Worm (Caenorhabditis elegans) whole organism, L3 larva: ENCODE data around the gene F01D5.7.

Source experiments
- ZK546.5 ChIP-seq: sonication (generic microtip); optimal IDR thresholded peaks from 2 replicates; lab custom pipeline; 2017; ENCODE audit warnings: missing biosample characterization, missing genetic modification characterization
- aly-2 ChIP-seq: fragments of 150-350 bp; optimal IDR thresholded peaks from 2 replicates; lab custom pipeline; 2014; ENCODE audit warnings: missing biosample characterization, missing genetic modification characterization
- ama-1 ChIP-seq: fragments of 150-350 bp; optimal IDR thresholded peaks from 2 replicates; lab custom pipeline; 2018
- ceh-16 ChIP-seq: sonication (generic microtip); optimal IDR thresholded peaks from 2 replicates; lab custom pipeline; 2017; ENCODE audit warnings: missing biosample characterization, missing genetic modification characterization
- ceh-82 ChIP-seq: fragments of 150-350 bp; optimal IDR thresholded peaks from 2 replicates; lab custom pipeline; 2014; ENCODE audit warnings: missing biosample characterization, missing genetic modification characterization
- ceh-9 ChIP-seq: sonication (generic microtip); optimal IDR thresholded peaks from 2 replicates; lab custom pipeline; 2018; ENCODE audit warnings: missing biosample characterization, missing genetic modification characterization
- daf-12 ChIP-seq: fragments of 150-350 bp; optimal IDR thresholded peaks from 2 replicates; lab custom pipeline; 2014; ENCODE audit warnings: missing biosample characterization, missing genetic modification reagents, missing genetic modification characterization
- egl-27 ChIP-seq: sonication (generic microtip); optimal IDR thresholded peaks from 4 replicates; lab custom pipeline; 2017; ENCODE audit warnings: missing biosample characterization, missing genetic modification reagents, missing genetic modification characterization
- egl-5 ChIP-seq: fragments of 150-350 bp; optimal IDR thresholded peaks from 2 replicates; lab custom pipeline; 2017; ENCODE audit warnings: missing biosample characterization, missing genetic modification reagents, missing genetic modification characterization, inconsistent platforms
- elt-1 ChIP-seq: fragments of 150-350 bp; optimal IDR thresholded peaks from 2 replicates; lab custom pipeline; 2014; ENCODE audit warnings: missing biosample characterization, missing genetic modification characterization
- elt-2 ChIP-seq: sonication (generic microtip); optimal IDR thresholded peaks from 2 replicates; lab custom pipeline; 2016; ENCODE audit warnings: missing genetic modification reagents, mild to moderate bottlenecking, missing genetic modification characterization, missing compliant biosample characterization
- elt-3 ChIP-seq, 3 experiments: fragments of 150-350 bp in 1 of 3; sonication (generic microtip) in 2 of 3; optimal IDR thresholded peaks; 2 replicates in 2 of 3; 4 replicates in 1 of 3; lab custom pipeline; 2014 to 2017; ENCODE audit warnings: missing biosample characterization in 3 of 3, missing genetic modification characterization in 3 of 3
- eor-1 ChIP-seq, 2 experiments: fragments of 150-350 bp; optimal IDR thresholded peaks; 2 replicates each; lab custom pipeline; 2014 to 2018; ENCODE audit warnings: missing biosample characterization in 2 of 2, missing genetic modification characterization in 2 of 2
- fkh-10 ChIP-seq: sonication (generic microtip); optimal IDR thresholded peaks from 2 replicates; lab custom pipeline; 2017; ENCODE audit warnings: missing biosample characterization, missing genetic modification reagents, missing genetic modification characterization
- fkh-2 ChIP-seq: fragments of 150-350 bp; optimal IDR thresholded peaks from 2 replicates; lab custom pipeline; 2014; ENCODE audit warnings: missing biosample characterization, missing genetic modification reagents, missing genetic modification characterization
- fos-1 ChIP-seq: fragments of 150-350 bp; optimal IDR thresholded peaks from 2 replicates; lab custom pipeline; 2014; ENCODE audit warnings: missing biosample characterization, missing genetic modification characterization
- jun-1 ChIP-seq: fragments of 150-350 bp; optimal IDR thresholded peaks from 2 replicates; lab custom pipeline; 2014; ENCODE audit warnings: missing biosample characterization, missing genetic modification reagents, missing genetic modification characterization
- lin-15B ChIP-seq: fragments of 150-350 bp; optimal IDR thresholded peaks from 2 replicates; lab custom pipeline; 2014; ENCODE audit warnings: missing biosample characterization, missing genetic modification characterization
- lin-39 ChIP-seq: fragments of 150-350 bp; optimal IDR thresholded peaks from 2 replicates; lab custom pipeline; 2018; ENCODE audit warnings: missing biosample characterization, missing genetic modification reagents, missing genetic modification characterization
- lsy-12 ChIP-seq: sonication (generic microtip); optimal IDR thresholded peaks from 2 replicates; lab custom pipeline; 2016; ENCODE audit warnings: mild to moderate bottlenecking, missing genetic modification characterization, missing compliant biosample characterization
- mdl-1 ChIP-seq: fragments of 150-350 bp; optimal IDR thresholded peaks from 2 replicates; lab custom pipeline; 2014; ENCODE audit warnings: missing biosample characterization, missing genetic modification characterization
- mml-1 ChIP-seq: fragments of 150-350 bp; sonication (generic microtip); optimal IDR thresholded peaks from 3 replicates; lab custom pipeline; 2014; ENCODE audit warnings: missing biosample characterization, missing genetic modification characterization
- nfya-1 ChIP-seq: sonication (generic microtip); optimal IDR thresholded peaks from 2 replicates; lab custom pipeline; 2017; ENCODE audit warnings: missing genetic modification characterization, mild to moderate bottlenecking, missing compliant biosample characterization, antibody characterized with exemption, moderate library complexity; ENCODE audit not compliant: insufficient read depth
- nhr-11 ChIP-seq: fragments of 150-350 bp; optimal IDR thresholded peaks from 2 replicates; lab custom pipeline; 2014; ENCODE audit warnings: missing biosample characterization, missing genetic modification characterization
- nhr-12 ChIP-seq: fragments of 150-350 bp; optimal IDR thresholded peaks from 2 replicates; lab custom pipeline; 2014; ENCODE audit warnings: missing biosample characterization, missing genetic modification characterization
- nhr-23 ChIP-seq: fragments of 150-350 bp; optimal IDR thresholded peaks from 2 replicates; lab custom pipeline; 2014; ENCODE audit warnings: missing biosample characterization, missing genetic modification reagents, missing genetic modification characterization
- nhr-25 ChIP-seq: sonication (generic microtip); optimal IDR thresholded peaks from 2 replicates; lab custom pipeline; 2017; ENCODE audit warnings: missing biosample characterization, missing genetic modification characterization
- nhr-28 ChIP-seq: fragments of 150-350 bp; optimal IDR thresholded peaks from 2 replicates; lab custom pipeline; 2014; ENCODE audit warnings: missing biosample characterization, missing genetic modification characterization
- nhr-43 ChIP-seq: sonication (generic microtip); optimal IDR thresholded peaks from 2 replicates; lab custom pipeline; 2016; ENCODE audit warnings: mild to moderate bottlenecking, missing genetic modification characterization, missing compliant biosample characterization; ENCODE audit not compliant: poor library complexity, severe bottlenecking
- nhr-67 ChIP-seq: fragments of 150-350 bp; optimal IDR thresholded peaks from 2 replicates; lab custom pipeline; 2014; ENCODE audit warnings: missing biosample characterization, missing genetic modification characterization
- nhr-77 ChIP-seq: fragments of 150-350 bp; optimal IDR thresholded peaks from 2 replicates; lab custom pipeline; 2014; ENCODE audit warnings: missing biosample characterization, missing genetic modification characterization
- pha-4 ChIP-seq: fragments of 150-350 bp; optimal IDR thresholded peaks from 2 replicates; lab custom pipeline; 2014; ENCODE audit warnings: missing biosample characterization, missing genetic modification reagents, missing genetic modification characterization
- pqm-1 ChIP-seq: fragments of 150-350 bp; optimal IDR thresholded peaks from 2 replicates; lab custom pipeline; 2017; ENCODE audit warnings: missing biosample characterization, missing genetic modification characterization, inconsistent platforms
- sea-2 ChIP-seq: fragments of 150-350 bp; sonication (generic microtip); optimal IDR thresholded peaks from 4 replicates; lab custom pipeline; 2014; ENCODE audit warnings: missing biosample characterization, missing genetic modification reagents, missing genetic modification characterization
- skn-1 ChIP-seq: fragments of 150-350 bp; optimal IDR thresholded peaks from 2 replicates; lab custom pipeline; 2014; ENCODE audit warnings: missing biosample characterization, missing genetic modification characterization
- snpc-4 ChIP-seq: fragments of 150-350 bp; optimal IDR thresholded peaks from 2 replicates; lab custom pipeline; 2014; ENCODE audit warnings: missing biosample characterization, missing genetic modification characterization
- unc-39 ChIP-seq: sonication (generic microtip); optimal IDR thresholded peaks from 4 replicates; lab custom pipeline; 2017; ENCODE audit warnings: missing biosample characterization, missing genetic modification characterization
- unc-62 ChIP-seq: fragments of 150-350 bp; sonication (generic microtip); optimal IDR thresholded peaks from 4 replicates; lab custom pipeline; 2014; ENCODE audit warnings: missing biosample characterization, missing genetic modification reagents, missing genetic modification characterization
- zag-1 ChIP-seq: fragments of 150-350 bp; optimal IDR thresholded peaks from 2 replicates; lab custom pipeline; 2014; ENCODE audit warnings: missing biosample characterization, missing genetic modification characterization
- ztf-11 ChIP-seq: fragments of 150-350 bp; optimal IDR thresholded peaks from 2 replicates; lab custom pipeline; 2014; ENCODE audit warnings: missing biosample characterization, missing genetic modification characterization
- ztf-4 ChIP-seq: fragments of 150-350 bp; optimal IDR thresholded peaks from 2 replicates; lab custom pipeline; 2014; ENCODE audit warnings: missing biosample characterization, missing genetic modification characterization

F01D5.7 gene

DNA sequence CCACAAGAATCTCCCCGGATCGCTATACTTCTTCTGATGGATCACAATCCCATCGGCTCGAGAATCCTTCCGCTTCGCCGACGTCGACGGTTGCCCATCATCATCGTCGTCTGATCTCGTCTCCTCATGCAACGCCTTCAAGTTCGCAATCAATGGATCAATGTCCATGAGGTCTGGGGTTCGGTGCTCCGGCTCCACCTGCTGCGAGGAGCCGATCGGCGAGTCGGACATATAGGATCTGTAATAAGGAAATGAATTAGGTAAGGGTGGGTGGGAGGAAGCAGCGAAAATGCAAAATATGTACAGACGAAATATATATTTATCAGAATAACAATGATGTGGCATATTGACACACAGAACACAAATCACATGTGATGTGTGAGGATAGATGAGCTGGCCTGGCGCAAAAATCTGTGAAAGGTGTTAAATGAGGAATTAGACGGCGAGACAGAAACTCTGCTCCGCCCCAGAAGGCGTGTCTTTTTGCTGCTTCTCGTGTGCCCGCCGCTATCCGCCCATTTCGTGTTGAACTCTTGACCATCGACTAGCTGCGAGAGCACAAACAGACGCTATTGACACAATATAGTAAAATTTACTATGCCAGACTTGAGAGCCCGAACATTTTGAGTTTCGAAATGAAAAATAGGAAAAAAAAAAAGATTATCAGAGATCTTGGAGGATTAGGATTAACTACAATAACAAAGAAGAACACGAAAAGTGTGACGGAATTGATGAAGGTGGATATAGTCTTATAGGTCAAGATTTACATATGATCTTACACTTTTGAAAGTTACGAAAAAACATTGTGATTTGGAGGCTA lies 29.2 kb downstream of the F01D5.7 start:
- TF ChIP-seq nhr-11, result no peak
- no peak for TF ChIP-seq egl-5 (tag; lab: Kevin White, UChicago)
- TF ChIP-seq nfya-1 (tag; lab: Kevin White, UChicago), result peak; percentile 6
- no peak for TF ChIP-seq fos-1 (tag; lab: Kevin White, UChicago)
- peak; percentile 22 for TF ChIP-seq pha-4 (tag; lab: Kevin White, UChicago)
- TF ChIP-seq nhr-43, result no peak
- TF ChIP-seq elt-2 (tag; lab: Kevin White, UChicago), result no peak
- peak; percentile 39 for TF ChIP-seq lin-39 (tag; lab: Kevin White, UChicago)
- TF ChIP-seq lin-15B (tag; lab: Kevin White, UChicago), result no peak
- TF ChIP-seq unc-62 (GFP tag; lab: Kevin White, UChicago), result no peak
- TF ChIP-seq nhr-77 (tag; lab: Kevin White, UChicago), result no peak
- TF ChIP-seq fkh-2, result no peak
- no peak for TF ChIP-seq nhr-23 (tag; lab: Kevin White, UChicago)
- TF ChIP-seq ztf-4 (tag; lab: Kevin White, UChicago), result no peak
- TF ChIP-seq lsy-12, result no peak
- no peak for TF ChIP-seq pqm-1 (tag; lab: Kevin White, UChicago)
- TF ChIP-seq nhr-12 (tag; lab: Kevin White, UChicago), result no peak
- no peak for TF ChIP-seq zag-1 (tag; lab: Kevin White, UChicago)
- no peak for TF ChIP-seq elt-1 (tag; lab: Kevin White, UChicago)
- no peak for TF ChIP-seq mdl-1 (tag; lab: Kevin White, UChicago)

DNA sequence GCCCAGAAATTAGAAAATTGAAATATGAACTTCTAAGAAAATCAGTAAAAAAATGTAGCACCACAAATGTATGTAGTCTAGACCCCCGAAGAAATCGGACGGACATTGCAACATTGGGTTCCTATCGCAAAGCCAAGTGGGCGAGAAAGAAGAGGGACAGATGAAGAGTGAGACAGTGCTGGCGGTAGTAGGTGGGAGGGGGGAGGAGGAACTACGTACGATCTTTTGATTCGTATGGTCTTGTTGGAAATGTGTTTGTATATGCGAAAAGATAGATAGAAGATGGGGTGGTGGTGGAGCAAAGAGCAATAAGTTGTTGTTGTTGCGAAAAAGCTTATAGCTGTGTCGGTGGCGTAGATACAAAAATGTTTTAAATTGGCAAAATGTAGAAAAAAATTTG lies 29.9 kb downstream of the F01D5.7 start:
- TF ChIP-seq daf-12 (tag; lab: Kevin White, UChicago), result no peak
- TF ChIP-seq snpc-4, result no peak
- peak; percentile 10 for TF ChIP-seq nfya-1 (tag; lab: Kevin White, UChicago)
- TF ChIP-seq pha-4 (tag; lab: Kevin White, UChicago), result no peak
- TF ChIP-seq unc-62 (GFP tag; lab: Kevin White, UChicago), result no peak
- TF ChIP-seq elt-2 (tag; lab: Kevin White, UChicago), result peak; percentile 38
- TF ChIP-seq egl-27, result no peak
- TF ChIP-seq nhr-67 (tag; lab: Kevin White, UChicago), result no peak
- no peak for TF ChIP-seq ZK546.5 (tag; lab: Kevin White, UChicago)
- TF ChIP-seq nhr-28, result no peak
- TF ChIP-seq pqm-1 (tag; lab: Kevin White, UChicago), result no peak
- no peak for TF ChIP-seq fos-1 (tag; lab: Kevin White, UChicago)

DNA sequence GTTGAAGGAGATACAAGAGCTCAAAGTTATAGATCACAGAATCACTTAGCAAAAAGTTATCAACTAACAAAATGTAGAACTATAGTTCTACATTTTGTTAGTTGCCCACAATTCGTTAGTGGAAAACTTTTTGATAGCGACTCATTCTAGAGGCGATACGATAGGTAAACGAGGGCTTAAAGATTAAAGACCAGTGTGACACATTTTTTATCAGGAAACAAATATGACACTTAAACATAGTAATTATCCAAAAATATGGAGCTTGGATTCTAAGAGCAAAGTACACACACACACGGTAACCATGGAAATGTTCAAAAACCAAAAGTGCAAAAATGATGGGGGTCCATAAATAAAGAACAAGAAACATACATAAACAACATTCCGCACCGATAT lies 31.3 kb downstream of the F01D5.7 start:
- TF ChIP-seq pqm-1 (tag; lab: Kevin White, UChicago) (peak; percentile 5), nfya-1 (tag; lab: Kevin White, UChicago) (no peak)

DNA sequence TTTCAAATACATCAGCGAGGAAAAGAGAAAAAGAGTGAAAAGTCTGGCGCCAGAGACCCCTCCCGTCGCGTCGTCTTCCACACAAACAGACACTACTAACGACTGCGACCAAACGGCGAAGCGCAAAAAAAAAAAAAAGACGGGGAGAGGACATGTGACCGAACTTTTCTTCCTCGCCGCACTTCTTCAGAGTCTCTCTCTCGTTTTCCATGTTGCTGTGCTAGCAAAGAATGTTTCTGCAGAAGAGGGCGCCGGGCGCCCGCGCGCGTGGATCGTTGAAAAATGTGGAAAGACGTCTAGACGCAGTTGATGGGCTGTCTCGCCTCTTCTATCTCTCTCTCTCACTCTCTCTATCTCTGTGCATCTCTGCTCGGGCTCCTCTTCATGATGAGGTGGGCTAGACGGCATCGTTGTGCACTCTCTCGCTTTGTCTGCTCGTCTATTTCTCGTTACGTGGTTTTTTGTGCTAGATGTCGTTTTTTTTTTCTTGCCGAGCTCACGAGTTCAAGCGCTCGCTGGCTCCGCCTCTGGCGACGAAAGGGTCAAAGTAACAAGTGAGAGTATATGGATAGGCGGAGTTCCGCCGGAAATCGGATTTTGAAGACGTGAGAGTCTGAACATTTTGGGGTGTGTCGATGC lies 31.9 kb downstream of the F01D5.7 start:
- TF ChIP-seq ceh-16, result no peak
- peak; percentile 99 for TF ChIP-seq lin-39 (tag; lab: Kevin White, UChicago)
- peak; percentile 74 for TF ChIP-seq ama-1 (lab: Kevin White, UChicago)
- peak; percentile 79 for TF ChIP-seq lsy-12
- TF ChIP-seq elt-3 (tag; optimal IDR thresholded peaks at IDR 0.05; lab: Kevin White, UChicago), result no peak
- peak; percentile 85 for TF ChIP-seq pha-4 (tag; lab: Kevin White, UChicago)
- TF ChIP-seq nhr-43, result peak; percentile 82
- TF ChIP-seq fkh-2, result no peak
- TF ChIP-seq sea-2 (GFP tag; lab: Kevin White, UChicago), result no peak
- peak; percentile 72 for TF ChIP-seq ztf-4 (tag; lab: Kevin White, UChicago)
- no peak for TF ChIP-seq nhr-67 (tag; lab: Kevin White, UChicago)
- TF ChIP-seq aly-2, result no peak
- peak; percentile 72 for TF ChIP-seq pqm-1 (tag; lab: Kevin White, UChicago)
- TF ChIP-seq skn-1 (tag; lab: Kevin White, UChicago), result peak; percentile 66
- TF ChIP-seq ceh-82 (tag; lab: Kevin White, UChicago), result no peak
- TF ChIP-seq nhr-11, result peak; percentile 82
- no peak for TF ChIP-seq daf-12 (tag; lab: Kevin White, UChicago)
- TF ChIP-seq snpc-4, result peak; percentile 76
- peak; percentile 90 for TF ChIP-seq nfya-1 (tag; lab: Kevin White, UChicago)
- no peak for TF ChIP-seq ceh-9
- TF ChIP-seq nhr-77 (tag; lab: Kevin White, UChicago), result peak; percentile 45
- no peak for TF ChIP-seq ztf-11 (tag; lab: Kevin White, UChicago)
- TF ChIP-seq lin-15B (tag; lab: Kevin White, UChicago), result peak; percentile 65
- no peak for TF ChIP-seq mml-1
- TF ChIP-seq elt-2 (tag; lab: Kevin White, UChicago), result peak; percentile 92
- peak; percentile 25 for TF ChIP-seq ZK546.5 (tag; lab: Kevin White, UChicago)
- peak; percentile 93 for TF ChIP-seq unc-62 (GFP tag; lab: Kevin White, UChicago)
- TF ChIP-seq fkh-10 (GFP tag; lab: Kevin White, UChicago), result peak; percentile 68
- peak; percentile 60 for TF ChIP-seq nhr-25 (tag; lab: Kevin White, UChicago)
- TF ChIP-seq jun-1 (tag; lab: Kevin White, UChicago), result peak; percentile 91
- no peak for TF ChIP-seq unc-39
- TF ChIP-seq eor-1 (tag; optimal IDR thresholded peaks at IDR 0.05; lab: Kevin White, UChicago), result no peak
